Fruit fly (Drosophila melanogaster) whole organism, embryonic: ENCODE measurements around the gene Pgant2.

ENCODE experiments used
- Adf1 ChIP-seq: fragments of 200-800 bp; sonication (Bioruptor generic); IDR thresholded peaks from 2 replicates; pipeline ENCODE4 v1.3.6; 2022; ENCODE audit warnings: missing biosample characterization, missing genetic modification characterization
- B-H1 ChIP-seq: fragments of 200-800 bp; sonication (Bioruptor generic); IDR thresholded peaks from 3 replicates; pipeline ENCODE4 v1.3.6; 2022; ENCODE audit warnings: missing biosample characterization, missing genetic modification characterization
- CG11696 ChIP-seq: fragments of 200-800 bp; sonication (Bioruptor generic); IDR thresholded peaks from 2 replicates; pipeline ENCODE4 v1.3.6; 2022; ENCODE audit warnings: missing biosample characterization, missing genetic modification characterization
- CG12942 ChIP-seq: fragments of 200-800 bp; sonication (Bioruptor generic); optimal IDR thresholded peaks from 3 replicates; lab custom pipeline; 2016; ENCODE audit warnings: missing biosample characterization, missing genetic modification characterization
- CG13775 ChIP-seq: fragments of 200-800 bp; sonication (Bioruptor generic); optimal IDR thresholded peaks from 3 replicates; lab custom pipeline; 2017; ENCODE audit warnings: missing biosample characterization, mild to moderate bottlenecking, missing genetic modification characterization
- CG15696 ChIP-seq: fragments of 200-800 bp; sonication (Bioruptor generic); optimal IDR thresholded peaks from 2 replicates; lab custom pipeline; 2019; ENCODE audit warnings: missing biosample characterization, mild to moderate bottlenecking, missing genetic modification characterization, moderate library complexity
- CG16779 ChIP-seq: fragments of 200-800 bp; sonication (Bioruptor generic); IDR thresholded peaks from 2 replicates; pipeline ENCODE4 v1.3.6; 2022; ENCODE audit warnings: missing biosample characterization, missing genetic modification characterization
- CG17186 ChIP-seq: fragments of 200-800 bp; sonication (Bioruptor generic); optimal IDR thresholded peaks from 3 replicates; lab custom pipeline; 2017; ENCODE audit warnings: missing biosample characterization, missing genetic modification reagents, missing genetic modification characterization
- CG17359 ChIP-seq: fragments of 200-800 bp; sonication (Bioruptor generic); optimal IDR thresholded peaks from 3 replicates; lab custom pipeline; 2018; ENCODE audit warnings: missing biosample characterization, mild to moderate bottlenecking, missing genetic modification characterization, moderate library complexity
- CG17361 ChIP-seq: fragments of 200-800 bp; sonication (Bioruptor generic); IDR thresholded peaks from 3 replicates; pipeline ENCODE4 v1.3.6; 2022; ENCODE audit warnings: missing biosample characterization, missing genetic modification characterization
- CG2712 ChIP-seq: fragments of 200-800 bp; optimal IDR thresholded peaks from 3 replicates; lab custom pipeline; 2019; ENCODE audit warnings: missing biosample characterization, mild to moderate bottlenecking, missing genetic modification characterization, moderate library complexity
- CG2875 ChIP-seq: fragments of 200-800 bp; sonication (Bioruptor generic); optimal IDR thresholded peaks from 2 replicates; lab custom pipeline; 2017; ENCODE audit warnings: missing biosample characterization, mild to moderate bottlenecking, missing genetic modification characterization, missing genetic modification reagents
- CG30020 ChIP-seq: fragments of 200-800 bp; optimal IDR thresholded peaks from 2 replicates; lab custom pipeline; 2019; ENCODE audit warnings: missing biosample characterization, mild to moderate bottlenecking, missing genetic modification characterization, moderate library complexity
- CG34422 ChIP-seq: fragments of 200-800 bp; sonication (Bioruptor generic); IDR thresholded peaks from 3 replicates; pipeline ENCODE4 v1.3.6; 2022; ENCODE audit warnings: missing biosample characterization, missing genetic modification characterization
- CG4854 ChIP-seq: fragments of 200-800 bp; sonication (Bioruptor generic); optimal IDR thresholded peaks from 2 replicates; lab custom pipeline; 2016; ENCODE audit warnings: missing biosample characterization, missing genetic modification characterization, inconsistent platforms
- CG5245 ChIP-seq: fragments of 200-800 bp; sonication (Bioruptor generic); optimal IDR thresholded peaks from 3 replicates; lab custom pipeline; 2016; ENCODE audit warnings: missing biosample characterization, missing genetic modification characterization
- CG6791 ChIP-seq: fragments of 200-800 bp; sonication (Bioruptor generic); IDR thresholded peaks from 3 replicates; pipeline ENCODE4 v1.3.6; 2022; ENCODE audit warnings: missing biosample characterization, missing genetic modification characterization; ENCODE audit not compliant: partially characterized antibody
- CG8944 ChIP-seq: fragments of 200-800 bp; sonication (Bioruptor generic); optimal IDR thresholded peaks from 3 replicates; lab custom pipeline; 2016; ENCODE audit warnings: missing biosample characterization, missing genetic modification characterization
- Camta ChIP-seq: fragments of 200-800 bp; sonication (Bioruptor generic); optimal IDR thresholded peaks from 2 replicates; lab custom pipeline; 2016; ENCODE audit warnings: missing biosample characterization, missing genetic modification characterization
- Chrac-16 ChIP-seq: fragments of 200-800 bp; sonication (Bioruptor generic); optimal IDR thresholded peaks from 3 replicates; lab custom pipeline; 2016; ENCODE audit warnings: missing biosample characterization, missing genetic modification characterization
- CoRest ChIP-seq: fragments of 200-800 bp; sonication (Bioruptor generic); optimal IDR thresholded peaks from 3 replicates; lab custom pipeline; 2018; ENCODE audit warnings: missing biosample characterization, mild to moderate bottlenecking, missing genetic modification characterization, moderate library complexity
- Gsc ChIP-seq: fragments of 200-800 bp; sonication (Bioruptor generic); IDR thresholded peaks from 2 replicates; pipeline ENCODE4 v1.3.6; 2022; ENCODE audit warnings: missing biosample characterization, missing genetic modification characterization
- Hmx ChIP-seq: fragments of 200-800 bp; sonication (Bioruptor generic); optimal IDR thresholded peaks from 2 replicates; lab custom pipeline; 2016; ENCODE audit warnings: missing biosample characterization, missing genetic modification characterization
- Mad ChIP-seq: fragments of 200-800 bp; sonication (Bioruptor generic); optimal IDR thresholded peaks from 2 replicates; lab custom pipeline; 2016; ENCODE audit warnings: missing biosample characterization, missing genetic modification characterization
- NfI ChIP-seq: fragments of 200-800 bp; sonication (Bioruptor generic); optimal IDR thresholded peaks from 3 replicates; lab custom pipeline; 2018; ENCODE audit warnings: missing biosample characterization, mild to moderate bottlenecking, missing genetic modification characterization, moderate library complexity
- Oli ChIP-seq: fragments of 200-800 bp; sonication (Bioruptor generic); optimal IDR thresholded peaks from 2 replicates; lab custom pipeline; 2018; ENCODE audit warnings: missing biosample characterization, mild to moderate bottlenecking, missing genetic modification characterization, moderate library complexity
- Rx ChIP-seq: fragments of 200-800 bp; sonication (Bioruptor generic); IDR thresholded peaks from 2 replicates; pipeline ENCODE4 v1.3.6; 2022; ENCODE audit warnings: missing biosample characterization, missing genetic modification characterization
- Ssrp ChIP-seq: fragments of 200-800 bp; sonication (Bioruptor generic); optimal IDR thresholded peaks from 2 replicates; lab custom pipeline; 2018; ENCODE audit warnings: missing biosample characterization, mild to moderate bottlenecking, missing genetic modification characterization, moderate library complexity
- Taf1 ChIP-seq: fragments of 200-800 bp; sonication (Bioruptor generic); IDR thresholded peaks from 2 replicates; pipeline ENCODE4 v1.3.6; 2022; ENCODE audit warnings: missing biosample characterization, missing genetic modification characterization
- amos ChIP-seq: fragments of 200-800 bp; sonication (Bioruptor generic); IDR thresholded peaks from 2 replicates; pipeline ENCODE4 v1.3.6; 2022; ENCODE audit warnings: missing biosample characterization, missing genetic modification characterization; ENCODE audit not compliant: partially characterized antibody
- ara ChIP-seq: fragments of 200-800 bp; sonication (Bioruptor generic); IDR thresholded peaks from 2 replicates; pipeline ENCODE4 v1.3.6; 2022; ENCODE audit warnings: missing biosample characterization, missing genetic modification characterization
- btn ChIP-seq: fragments of 200-800 bp; sonication (Bioruptor generic); optimal IDR thresholded peaks from 2 replicates; lab custom pipeline; 2016; ENCODE audit warnings: missing biosample characterization, missing genetic modification characterization
- cato ChIP-seq: fragments of 200-800 bp; sonication (Bioruptor generic); optimal IDR thresholded peaks from 2 replicates; lab custom pipeline; 2016; ENCODE audit warnings: missing biosample characterization, missing genetic modification characterization, borderline replicate concordance
- chif ChIP-seq, 2 experiments: fragments of 200-800 bp; sonication (Bioruptor generic); optimal IDR thresholded peaks; 3 replicates each; lab custom pipeline; 2016; ENCODE audit warnings: missing biosample characterization in 2 of 2, missing genetic modification characterization in 2 of 2
- en ChIP-seq: fragments of 200-800 bp; sonication (Bioruptor generic); optimal IDR thresholded peaks from 2 replicates; lab custom pipeline; 2016; ENCODE audit warnings: missing biosample characterization, missing genetic modification characterization
- gsb ChIP-seq: fragments of 200-800 bp; sonication (Bioruptor generic); IDR thresholded peaks from 2 replicates; pipeline ENCODE4 v1.3.6; 2022; ENCODE audit warnings: missing biosample characterization, missing genetic modification characterization
- lov ChIP-seq, 2 experiments: fragments of 200-800 bp in 1 of 2; fragments of >200 bp in 1 of 2; sonication (Bioruptor generic) in 1 of 2; IDR thresholded peaks in 1 of 2; optimal IDR thresholded peaks in 1 of 2; 2 replicates in 1 of 2; 3 replicates in 1 of 2; pipeline versions ENCODE4 v1.3.6 to Lab custom; 2017 to 2022; ENCODE audit warnings: missing biosample characterization in 1 of 2, missing genetic modification characterization in 1 of 2
- nerfin-2 ChIP-seq: fragments of 200-800 bp; sonication (Bioruptor generic); IDR thresholded peaks from 2 replicates; pipeline ENCODE4 v1.3.6; 2022; ENCODE audit warnings: missing biosample characterization, missing genetic modification characterization; ENCODE audit not compliant: partially characterized antibody
- otp ChIP-seq: fragments of 200-800 bp; sonication (Bioruptor generic); IDR thresholded peaks from 3 replicates; pipeline ENCODE4, ENCODE4 v1.3.6; 2022; ENCODE audit warnings: missing biosample characterization, missing genetic modification characterization
- pan ChIP-seq, 4 experiments: fragments of >200 bp in 3 of 4; fragments of 200-800 bp in 1 of 4; sonication (Bioruptor generic) in 1 of 4; optimal IDR thresholded peaks in 3 of 4; IDR thresholded peaks in 1 of 4; 2 replicates each; pipeline versions ENCODE4 v1.3.6 to Lab custom; 2017 to 2022; ENCODE audit warnings: missing biosample characterization in 2 of 4, missing genetic modification characterization in 2 of 4, mixed read lengths in 1 of 4
- ranshi ChIP-seq: fragments of 200-800 bp; sonication (Bioruptor generic); IDR thresholded peaks from 2 replicates; pipeline ENCODE4 v1.3.6; 2022; ENCODE audit warnings: missing biosample characterization, missing genetic modification characterization
- row ChIP-seq: fragments of 200-800 bp; sonication (Bioruptor generic); IDR thresholded peaks from 3 replicates; pipeline ENCODE4 v1.3.6; 2022; ENCODE audit warnings: missing biosample characterization, missing genetic modification characterization
- sc ChIP-seq, 3 experiments: fragments of >200 bp in 2 of 3; fragments of 200-800 bp in 1 of 3; sonication (Bioruptor generic) in 1 of 3; optimal IDR thresholded peaks; 2 replicates in 2 of 3; 3 replicates in 1 of 3; lab custom pipeline; 2017; ENCODE audit warnings: mild to moderate bottlenecking in 1 of 3, missing biosample characterization in 1 of 3, missing genetic modification characterization in 1 of 3, missing genetic modification reagents in 1 of 3
- sens-2 ChIP-seq: fragments of 200-800 bp; sonication (Bioruptor generic); IDR thresholded peaks from 2 replicates; pipeline ENCODE4 v1.3.6; 2022; ENCODE audit warnings: missing biosample characterization, missing genetic modification characterization
- slou ChIP-seq: fragments of 200-800 bp; sonication (Bioruptor generic); optimal IDR thresholded peaks from 3 replicates; lab custom pipeline; 2016; ENCODE audit warnings: missing biosample characterization, missing genetic modification characterization
- stwl ChIP-seq: fragments of 200-800 bp; sonication (Bioruptor generic); optimal IDR thresholded peaks from 3 replicates; lab custom pipeline; 2018; ENCODE audit warnings: missing biosample characterization, mild to moderate bottlenecking, missing genetic modification characterization, moderate library complexity
- tgo ChIP-seq: fragments of 200-800 bp; sonication (Bioruptor generic); IDR thresholded peaks from 3 replicates; pipeline ENCODE4 v1.3.6; 2022; ENCODE audit warnings: missing biosample characterization, missing genetic modification characterization
- twi ChIP-seq: fragments of 200-800 bp; optimal IDR thresholded peaks from 2 replicates; lab custom pipeline; 2019; ENCODE audit warnings: missing biosample characterization, mild to moderate bottlenecking, missing genetic modification characterization, moderate library complexity

The Pgant2 gene

dm6 chr2L:3472242-3472641 lies 45.7 kb upstream of the Pgant2 start, which contains the start of gene Pgant4 (continued):
- peak; percentile 25 for TF ChIP-seq CG2875
- TF ChIP-seq Gsc (GFP tag; lab: Robert Waterston, UW), result no peak; the same call in 1 of the 2 replicates
- TF ChIP-seq CG13775 (GFP tag; lab: Kevin White, UChicago), result peak; percentile 37
- TF ChIP-seq ara, result 0 out of 2 replicates have a peak, but pooled peaks have one; percentile 17
- peak; percentile 35 for TF ChIP-seq Camta (GFP tag; lab: Kevin White, UChicago)
- TF ChIP-seq CG5245 (GFP tag; lab: Kevin White, UChicago), result peak; percentile 65
- TF ChIP-seq tgo, result peak; percentile 65; the same call in 2 of the 3 replicates
- TF ChIP-seq sc (optimal IDR thresholded peaks at IDR 0.05; lab: Kevin White, UChicago), result no peak
- no peak for TF ChIP-seq sc (GFP tag; optimal IDR thresholded peaks at IDR 0.05; lab: Kevin White, UChicago)
- peak; percentile 3 for TF ChIP-seq cato (GFP tag; lab: Kevin White, UChicago)
- TF ChIP-seq Rx (GFP tag; lab: Robert Waterston, UW), result peak; percentile 40; the same call in 1 of the 2 replicates
- peak; percentile 21 for TF ChIP-seq CG17186 (GFP tag; lab: Kevin White, UChicago)
- TF ChIP-seq CoRest (tag; lab: Kevin White, UChicago), result peak; percentile 48
- TF ChIP-seq CG12942 (GFP tag; lab: Kevin White, UChicago), result peak; percentile 2
- TF ChIP-seq amos (GFP tag; lab: Robert Waterston, UW), result peak; percentile 28; the same call in 1 of the 2 replicates
- TF ChIP-seq gsb (GFP tag; lab: Robert Waterston, UW), result peak; percentile 33; the same call in 1 of the 2 replicates
- peak; percentile 56 for TF ChIP-seq CG15696 (tag; lab: Kevin White, UChicago)
- peak; percentile 31 for TF ChIP-seq twi (tag; lab: Kevin White, UChicago)
- TF ChIP-seq en (GFP tag; lab: Kevin White, UChicago), result no peak
- no peak for TF ChIP-seq CG30020 (tag; lab: Kevin White, UChicago)
- TF ChIP-seq nerfin-2 (GFP tag; lab: Robert Waterston, UW), result no peak
- peak; percentile 51 for TF ChIP-seq CG2712 (tag; lab: Kevin White, UChicago)
- TF ChIP-seq btn (GFP tag; lab: Kevin White, UChicago), result no peak
- TF ChIP-seq sens-2 (GFP tag; lab: Robert Waterston, UW), result peak; percentile 41; the same call in 1 of the 2 replicates
- no peak; the same call in 1 of the 2 replicates for TF ChIP-seq Adf1
- TF ChIP-seq NfI, result peak; percentile 75
- TF ChIP-seq CG6791, result 0 out of 3 replicates have a peak, but pooled peaks have one; percentile 44
- 0 out of 3 replicates have a peak, but pooled peaks have one; percentile 25 for TF ChIP-seq row
- TF ChIP-seq CG34422 (GFP tag; lab: Robert Waterston, UW), result peak; percentile 76
- TF ChIP-seq slou (GFP tag; lab: Kevin White, UChicago), result peak; percentile 23
- TF ChIP-seq pan (optimal IDR thresholded peaks at IDR 0.05; lab: Kevin White, UChicago), result no peak
- TF ChIP-seq pan (GFP tag; optimal IDR thresholded peaks at IDR 0.05 in 1 of 2, IDR thresholded peaks at IDR 0.05 in 1 of 2), result peak in 1 of 2 experiments; percentile 76
- TF ChIP-seq CG11696 (GFP tag; lab: Robert Waterston, UW), result no peak
- TF ChIP-seq stwl (tag; lab: Kevin White, UChicago), result peak; percentile 41
- TF ChIP-seq CG16779 (GFP tag; lab: Robert Waterston, UW), result no peak
- TF ChIP-seq CG17359, result peak; percentile 38
- TF ChIP-seq CG4854 (GFP tag; lab: Kevin White, UChicago), result peak; percentile 26
- TF ChIP-seq Ssrp (tag; lab: Kevin White, UChicago), result no peak
- TF ChIP-seq Hmx (GFP tag; lab: Kevin White, UChicago), result no peak
- TF ChIP-seq lov (optimal IDR thresholded peaks at IDR 0.05; lab: Kevin White, UChicago), result no peak
- no peak for TF ChIP-seq lov (GFP tag; IDR thresholded peaks at IDR 0.05; lab: Robert Waterston, UW)
- TF ChIP-seq CG17361 (GFP tag; lab: Robert Waterston, UW), result peak; percentile 57; the same call in 1 of the 3 replicates
- TF ChIP-seq chif (GFP tag; optimal IDR thresholded peaks at IDR 0.05; lab: Kevin White, UChicago), result peak; percentile 1 to 48
- peak; percentile 42; the same call in 1 of the 2 replicates for TF ChIP-seq ranshi (GFP tag; lab: Robert Waterston, UW)
- peak; percentile 30 for TF ChIP-seq Oli (tag; lab: Kevin White, UChicago)
- peak; percentile 54; the same call in 1 of the 3 replicates for TF ChIP-seq otp
- peak; percentile 2 for TF ChIP-seq Mad (GFP tag; lab: Kevin White, UChicago)
- peak; percentile 50 for TF ChIP-seq CG8944 (GFP tag; lab: Kevin White, UChicago)
- peak; percentile 48; the same call in 1 of the 2 replicates for TF ChIP-seq Taf1 (GFP tag; lab: Robert Waterston, UW)
- peak; percentile 66 for TF ChIP-seq Chrac-16
- TF ChIP-seq B-H1 (GFP tag; lab: Robert Waterston, UW), result peak; percentile 41; the same call in 1 of the 3 replicates
